Fruit fly (Drosophila melanogaster): Measurements from ENCODE around the gene Rint1.
A peak's percentile ranks its signal among the peaks of the same experiment; 100 is the strongest.

Gene Rint1

DNA sequence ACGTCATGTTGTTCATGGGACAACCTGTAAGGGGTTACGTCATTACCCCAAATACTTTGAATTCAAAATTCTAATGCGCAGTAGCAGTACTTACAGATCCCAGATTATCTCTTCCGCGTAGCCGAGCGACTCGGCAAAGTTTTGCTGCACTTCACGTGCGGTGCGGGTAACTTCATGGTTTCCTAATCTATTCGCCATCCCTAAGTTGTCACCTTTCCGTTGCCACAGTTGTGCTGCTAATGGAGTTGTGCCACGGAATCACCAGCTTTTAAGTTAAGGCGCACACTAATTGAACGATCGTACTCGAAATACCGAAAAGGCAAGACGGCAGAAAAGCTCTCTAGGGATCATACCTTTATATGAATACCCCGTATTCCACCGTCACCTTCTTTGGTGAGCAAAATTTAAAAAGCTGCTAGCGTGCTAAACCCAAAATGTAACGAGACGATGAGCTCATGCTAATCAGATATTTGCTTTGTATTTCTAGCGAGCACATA is 36.5 kb downstream of the Rint1 start, which contains the start of gene pst:
pst (minus strand) TSS at position 437 of the 497 bp plus-strand sequence.
- peak; percentile 44; the same call in 1 of the 2 replicates for TF ChIP-seq NFAT (GFP tag; IDR thresholded peaks at IDR 0.05)
- no peak for TF ChIP-seq row (GFP tag; IDR thresholded peaks at IDR 0.05)
- TF ChIP-seq CG4707 (GFP tag; optimal IDR thresholded peaks at IDR 0.05): no peak
- peak; percentile 44 for TF ChIP-seq sd (tag; optimal IDR thresholded peaks at IDR 0.05)
- TF ChIP-seq CG7372 (GFP tag; IDR thresholded peaks at IDR 0.05): no peak
- TF ChIP-seq psq (GFP tag; optimal IDR thresholded peaks at IDR 0.05): no peak
- peak; percentile 60; the same call in 1 of the 3 replicates for TF ChIP-seq CG11456 (GFP tag; IDR thresholded peaks at IDR 0.05)
- no peak for TF ChIP-seq ham (GFP tag; IDR thresholded peaks at IDR 0.05)
- peak; percentile 67 for TF ChIP-seq CoRest (tag; optimal IDR thresholded peaks at IDR 0.05)
- TF ChIP-seq CG7839 (tag; optimal IDR thresholded peaks at IDR 0.05): no peak
- TF ChIP-seq tio (GFP tag; optimal IDR thresholded peaks at IDR 0.05): no peak
- TF ChIP-seq CG4820 (GFP tag; optimal IDR thresholded peaks at IDR 0.05): no peak
- peak; percentile 7 for TF ChIP-seq CG12219 (GFP tag; optimal IDR thresholded peaks at IDR 0.05)
- TF ChIP-seq E2f2 (GFP tag; IDR thresholded peaks at IDR 0.05): peak; percentile 52; the same call in 1 of the 2 replicates
- no peak for TF ChIP-seq maf-S (GFP tag; optimal IDR thresholded peaks at IDR 0.05)
- no peak for TF ChIP-seq Camta (GFP tag; optimal IDR thresholded peaks at IDR 0.05)
- TF ChIP-seq PHDP (tag; optimal IDR thresholded peaks at IDR 0.05): peak; percentile 40
- TF ChIP-seq Awh (GFP tag; IDR thresholded peaks at IDR 0.05): 0 out of 2 replicates have a peak, but pooled peaks have one; percentile 8
- 0 out of 3 replicates have a peak, but pooled peaks have one; percentile 15 for TF ChIP-seq zen2 (GFP tag; IDR thresholded peaks at IDR 0.05; ENCODE audit: partially characterized antibody)
- TF ChIP-seq CG10565 (GFP tag; optimal IDR thresholded peaks at IDR 0.05): no peak
- no peak for TF ChIP-seq CG4617 (GFP tag; optimal IDR thresholded peaks at IDR 0.05; ENCODE audit: borderline replicate concordance)
- no peak for TF ChIP-seq dmrt11E (tag; optimal IDR thresholded peaks at IDR 0.05)
- TF ChIP-seq jumu (GFP tag; optimal IDR thresholded peaks at IDR 0.05): no peak
- TF ChIP-seq CG8944 (GFP tag; optimal IDR thresholded peaks at IDR 0.05): no peak
- TF ChIP-seq chm (GFP tag; IDR thresholded peaks at IDR 0.05): peak; percentile 81
- TF ChIP-seq CG2199 (GFP tag; IDR thresholded peaks at IDR 0.05): no peak
- TF ChIP-seq CG14441 (GFP tag; IDR thresholded peaks at IDR 0.05): no peak
- 0 out of 3 replicates have a peak, but pooled peaks have one; percentile 35 for TF ChIP-seq mld (GFP tag; IDR thresholded peaks at IDR 0.05; ENCODE audit: partially characterized antibody)
- TF ChIP-seq Dek (tag; optimal IDR thresholded peaks at IDR 0.05): peak; percentile 35
- no peak for TF ChIP-seq Trl (optimal IDR thresholded peaks at IDR 0.05)
- TF ChIP-seq Trl (GFP tag; optimal IDR thresholded peaks at IDR 0.05): no peak
- peak; percentile 52 for TF ChIP-seq CG12071 (GFP tag; optimal IDR thresholded peaks at IDR 0.05)
- TF ChIP-seq odd (GFP tag; optimal IDR thresholded peaks at IDR 0.05): peak; percentile 32
- TF ChIP-seq CG8281 (tag; optimal IDR thresholded peaks at IDR 0.05): no peak
- TF ChIP-seq bbx (GFP tag; IDR thresholded peaks at IDR 0.05; ENCODE audit: partially characterized antibody): peak; percentile 69
- no peak for TF ChIP-seq CG31388 (GFP tag; optimal IDR thresholded peaks at IDR 0.05)
- peak; percentile 18; the same call in 1 of the 2 replicates for TF ChIP-seq CG10321 (GFP tag; IDR thresholded peaks at IDR 0.05)
- TF ChIP-seq peb (GFP tag; IDR thresholded peaks at IDR 0.05): no peak
- TF ChIP-seq CG15601 (tag; optimal IDR thresholded peaks at IDR 0.05): no peak
- no peak for TF ChIP-seq fd102C (GFP tag; optimal IDR thresholded peaks at IDR 0.05)
- no peak for TF ChIP-seq CG8924 (tag; optimal IDR thresholded peaks at IDR 0.05)
- TF ChIP-seq rib (GFP tag; IDR thresholded peaks at IDR 0.05): peak; percentile 34
- TF ChIP-seq CG14965 (GFP tag; optimal IDR thresholded peaks at IDR 0.05; ENCODE audit: borderline replicate concordance): no peak
- peak; percentile 4; the same call in 1 of the 2 replicates for TF ChIP-seq Ada2b (GFP tag; IDR thresholded peaks at IDR 0.05)
- TF ChIP-seq Hr78 (GFP tag; optimal IDR thresholded peaks at IDR 0.05): no peak
- peak; percentile 62 for TF ChIP-seq CG17568 (GFP tag; optimal IDR thresholded peaks at IDR 0.05)
- TF ChIP-seq CG1832 (GFP tag; optimal IDR thresholded peaks at IDR 0.05): no peak
- no peak for TF ChIP-seq CG9437 (GFP tag; optimal IDR thresholded peaks at IDR 0.05)
- no peak for TF ChIP-seq D (optimal IDR thresholded peaks at IDR 0.05)
- no peak for TF ChIP-seq D (GFP tag; optimal IDR thresholded peaks at IDR 0.05)
- peak; percentile 23 for TF ChIP-seq CG6765 (GFP tag; optimal IDR thresholded peaks at IDR 0.05)

Measured in whole organism, embryonic.